Fruit fly (Drosophila melanogaster) whole organism, embryonic: ENCODE data around the gene CG13949.

Experiments used
- Awh ChIP-seq: fragments of 200-800 bp; sonication (Bioruptor generic); IDR thresholded peaks from 2 replicates; pipeline ENCODE4, ENCODE4 v1.3.6; 2022; ENCODE audit warnings: missing biosample characterization, missing genetic modification characterization
- Bgb ChIP-seq: fragments of 200-800 bp; sonication (Bioruptor generic); IDR thresholded peaks from 2 replicates; pipeline ENCODE4 v1.3.6; 2022; ENCODE audit warnings: missing biosample characterization, missing genetic modification characterization; ENCODE audit not compliant: partially characterized antibody
- CG10959 ChIP-seq: fragments of 200-800 bp; sonication (Bioruptor generic); IDR thresholded peaks from 2 replicates; pipeline ENCODE4 v1.3.6; 2022; ENCODE audit warnings: missing biosample characterization, missing genetic modification characterization
- CG10979 ChIP-seq: fragments of 200-800 bp; sonication (Bioruptor generic); optimal IDR thresholded peaks from 2 replicates; lab custom pipeline; 2018; ENCODE audit warnings: missing biosample characterization, mild to moderate bottlenecking, missing genetic modification characterization, moderate library complexity
- CG11456 ChIP-seq: fragments of 200-800 bp; sonication (Bioruptor generic); IDR thresholded peaks from 3 replicates; pipeline ENCODE4 v1.3.6; 2022; ENCODE audit warnings: missing biosample characterization, missing genetic modification characterization
- CG11696 ChIP-seq: fragments of 200-800 bp; sonication (Bioruptor generic); IDR thresholded peaks from 2 replicates; pipeline ENCODE4 v1.3.6; 2022; ENCODE audit warnings: missing biosample characterization, missing genetic modification characterization
- CG12744 ChIP-seq: fragments of 200-800 bp; sonication (Bioruptor generic); optimal IDR thresholded peaks from 2 replicates; lab custom pipeline; 2016; ENCODE audit warnings: missing biosample characterization, missing genetic modification characterization
- CG13894 ChIP-seq: fragments of 200-800 bp; sonication (Bioruptor generic); optimal IDR thresholded peaks from 3 replicates; lab custom pipeline; 2018; ENCODE audit warnings: missing biosample characterization, mild to moderate bottlenecking, missing genetic modification characterization, moderate library complexity
- CG16779 ChIP-seq: fragments of 200-800 bp; sonication (Bioruptor generic); IDR thresholded peaks from 2 replicates; pipeline ENCODE4 v1.3.6; 2022; ENCODE audit warnings: missing biosample characterization, missing genetic modification characterization
- CG17568 ChIP-seq: fragments of 200-800 bp; sonication (Bioruptor generic); optimal IDR thresholded peaks from 2 replicates; lab custom pipeline; 2018; ENCODE audit warnings: missing biosample characterization, mild to moderate bottlenecking, missing genetic modification characterization, moderate library complexity
- CG32767 ChIP-seq: fragments of 200-800 bp; sonication (Bioruptor generic); IDR thresholded peaks from 2 replicates; pipeline ENCODE4 v1.3.6; 2022; ENCODE audit warnings: missing biosample characterization, missing genetic modification characterization
- CG33557 ChIP-seq: fragments of 200-800 bp; sonication (Bioruptor generic); optimal IDR thresholded peaks from 2 replicates; lab custom pipeline; 2019; ENCODE audit warnings: missing biosample characterization, mild to moderate bottlenecking, missing genetic modification characterization, moderate library complexity
- CG3847 ChIP-seq: fragments of 200-800 bp; sonication (Bioruptor generic); IDR thresholded peaks from 2 replicates; pipeline ENCODE4 v1.3.6; 2022; ENCODE audit warnings: missing biosample characterization, missing genetic modification characterization
- CG4328 ChIP-seq: fragments of 200-800 bp; sonication (Bioruptor generic); optimal IDR thresholded peaks from 3 replicates; lab custom pipeline; 2017; ENCODE audit warnings: missing biosample characterization, missing genetic modification reagents, missing genetic modification characterization
- CG4617 ChIP-seq: fragments of 200-800 bp; sonication (Bioruptor generic); optimal IDR thresholded peaks from 3 replicates; lab custom pipeline; 2016; ENCODE audit warnings: missing biosample characterization, missing genetic modification characterization, borderline replicate concordance
- CG6683 ChIP-seq: fragments of 200-800 bp; sonication (Bioruptor generic); optimal IDR thresholded peaks from 2 replicates; lab custom pipeline; 2017; ENCODE audit warnings: missing biosample characterization, mild to moderate bottlenecking, missing genetic modification characterization, missing genetic modification reagents
- CG6765 ChIP-seq: fragments of 200-800 bp; sonication (Bioruptor generic); optimal IDR thresholded peaks from 3 replicates; lab custom pipeline; 2017; ENCODE audit warnings: missing biosample characterization, mild to moderate bottlenecking, missing genetic modification characterization
- CG7556 ChIP-seq: fragments of 200-800 bp; sonication (Bioruptor generic); optimal IDR thresholded peaks from 2 replicates; lab custom pipeline; 2017; ENCODE audit warnings: missing biosample characterization, mild to moderate bottlenecking, missing genetic modification characterization
- CG8388 ChIP-seq: fragments of 200-800 bp; sonication (Bioruptor generic); optimal IDR thresholded peaks from 2 replicates; lab custom pipeline; 2019; ENCODE audit warnings: missing biosample characterization, mild to moderate bottlenecking, missing genetic modification characterization, moderate library complexity
- CkIIα-i1 ChIP-seq: fragments of 200-800 bp; sonication (Bioruptor generic); IDR thresholded peaks from 2 replicates; pipeline ENCODE4 v1.3.6; 2022; ENCODE audit warnings: missing biosample characterization, missing genetic modification characterization
- Dll ChIP-seq: fragments of 200-800 bp; sonication (Bioruptor generic); IDR thresholded peaks from 4 replicates; pipeline ENCODE4 v1.3.6; 2022; ENCODE audit warnings: missing biosample characterization, missing genetic modification characterization; ENCODE audit not compliant: partially characterized antibody
- Fer2 ChIP-seq: fragments of 200-800 bp; sonication (Bioruptor generic); optimal IDR thresholded peaks from 2 replicates; lab custom pipeline; 2018; ENCODE audit warnings: missing biosample characterization, mild to moderate bottlenecking, missing genetic modification characterization, moderate library complexity
- Gsc ChIP-seq: fragments of 200-800 bp; sonication (Bioruptor generic); IDR thresholded peaks from 2 replicates; pipeline ENCODE4 v1.3.6; 2022; ENCODE audit warnings: missing biosample characterization, missing genetic modification characterization
- HHEX ChIP-seq: fragments of 200-800 bp; sonication (Bioruptor generic); optimal IDR thresholded peaks from 3 replicates; lab custom pipeline; 2017; ENCODE audit warnings: missing biosample characterization, mild to moderate bottlenecking, missing genetic modification characterization, missing genetic modification reagents
- Hand ChIP-seq: fragments of 200-800 bp; sonication (Bioruptor generic); optimal IDR thresholded peaks from 2 replicates; lab custom pipeline; 2017; ENCODE audit warnings: mild to moderate bottlenecking, missing biosample characterization, missing genetic modification reagents, missing genetic modification characterization
- Hey ChIP-seq: fragments of 200-800 bp; sonication (Bioruptor generic); optimal IDR thresholded peaks from 3 replicates; lab custom pipeline; 2018; ENCODE audit warnings: missing biosample characterization, mild to moderate bottlenecking, missing genetic modification characterization
- Hr39 ChIP-seq: fragments of >200 bp; optimal IDR thresholded peaks from 2 replicates; lab custom pipeline; 2017
- Med ChIP-seq: fragments of 200-800 bp; sonication (Bioruptor generic); peaks from one replicate; lab custom pipeline; 2016; ENCODE audit warnings: missing biosample characterization, missing genetic modification characterization, mild to moderate bottlenecking, inconsistent platforms, moderate library complexity
- Pdp1 ChIP-seq, 2 experiments: fragments of 200-800 bp; sonication (Bioruptor generic); optimal IDR thresholded peaks; 3 replicates each; lab custom pipeline; 2016; ENCODE audit warnings: missing biosample characterization in 2 of 2, missing genetic modification characterization in 2 of 2, mild to moderate bottlenecking in 1 of 2, moderate library complexity in 1 of 2
- Six4 ChIP-seq: fragments of 200-800 bp; sonication (Bioruptor generic); optimal IDR thresholded peaks from 2 replicates; lab custom pipeline; 2016; ENCODE audit warnings: missing biosample characterization, missing genetic modification characterization
- Sry-β ChIP-seq: fragments of 200-800 bp; sonication (Bioruptor generic); optimal IDR thresholded peaks from 2 replicates; lab custom pipeline; 2018; ENCODE audit warnings: missing biosample characterization, mild to moderate bottlenecking, missing genetic modification characterization, moderate library complexity
- Usf ChIP-seq: fragments of 200-800 bp; sonication (Bioruptor generic); optimal IDR thresholded peaks from 2 replicates; lab custom pipeline; 2017; ENCODE audit warnings: missing genotype, missing biosample characterization, missing genetic modification characterization
- Vsx1 ChIP-seq: fragments of 200-800 bp; sonication (Bioruptor generic); optimal IDR thresholded peaks from 2 replicates; lab custom pipeline; 2017; ENCODE audit warnings: missing biosample characterization, mild to moderate bottlenecking, missing genetic modification characterization, missing genetic modification reagents
- ap ChIP-seq: fragments of 200-800 bp; sonication (Bioruptor generic); IDR thresholded peaks from 2 replicates; pipeline ENCODE4 v1.3.6; 2022; ENCODE audit warnings: missing biosample characterization, missing genetic modification characterization
- bbx ChIP-seq: fragments of 200-800 bp; sonication (Bioruptor generic); IDR thresholded peaks from 2 replicates; pipeline ENCODE4 v1.3.6; 2022; ENCODE audit warnings: missing biosample characterization, missing genetic modification characterization; ENCODE audit not compliant: partially characterized antibody
- bowl ChIP-seq: fragments of 200-800 bp; sonication (Bioruptor generic); IDR thresholded peaks from 2 replicates; pipeline ENCODE4 v1.3.6; 2022; ENCODE audit warnings: missing biosample characterization, missing genetic modification characterization
- cg ChIP-seq: fragments of 200-800 bp; sonication (Bioruptor generic); optimal IDR thresholded peaks from 3 replicates; lab custom pipeline; 2019; ENCODE audit warnings: missing biosample characterization, mild to moderate bottlenecking, missing genetic modification characterization, moderate library complexity
- ewg ChIP-seq: fragments of 200-800 bp; sonication (Bioruptor generic); optimal IDR thresholded peaks from 3 replicates; lab custom pipeline; 2017; ENCODE audit warnings: mild to moderate bottlenecking, missing biosample characterization, missing genetic modification reagents, missing genetic modification characterization
- fd3F ChIP-seq: fragments of 200-800 bp; sonication (Bioruptor generic); optimal IDR thresholded peaks from 2 replicates; lab custom pipeline; 2018; ENCODE audit warnings: missing biosample characterization, mild to moderate bottlenecking, missing genetic modification characterization, moderate library complexity
- fd64A ChIP-seq: fragments of 200-800 bp; sonication (Bioruptor generic); optimal IDR thresholded peaks from 3 replicates; lab custom pipeline; 2018; ENCODE audit warnings: missing biosample characterization, mild to moderate bottlenecking, missing genetic modification characterization
- ftz-f1 ChIP-seq: fragments of 200-800 bp; sonication (Bioruptor generic); optimal IDR thresholded peaks from 2 replicates; lab custom pipeline; 2016; ENCODE audit warnings: missing biosample characterization, missing genetic modification characterization
- hth ChIP-seq: fragments of >200 bp; optimal IDR thresholded peaks from 2 replicates; lab custom pipeline; 2017; ENCODE audit warnings: inconsistent platforms
- kni ChIP-seq: fragments of 200-800 bp; sonication (Bioruptor generic); optimal IDR thresholded peaks from 3 replicates; lab custom pipeline; 2017; ENCODE audit warnings: mild to moderate bottlenecking, missing biosample characterization, missing genetic modification reagents, missing genetic modification characterization
- maf-S ChIP-seq: fragments of 200-800 bp; sonication (Bioruptor generic); optimal IDR thresholded peaks from 2 replicates; lab custom pipeline; 2016; ENCODE audit warnings: missing biosample characterization, missing genetic modification characterization
- nau ChIP-seq: fragments of 200-800 bp; sonication (Bioruptor generic); optimal IDR thresholded peaks from 3 replicates; lab custom pipeline; 2017; ENCODE audit warnings: missing biosample characterization, mild to moderate bottlenecking, missing genetic modification characterization, missing genetic modification reagents
- org-1 ChIP-seq: fragments of 200-800 bp; sonication (Bioruptor generic); optimal IDR thresholded peaks from 2 replicates; lab custom pipeline; 2017; ENCODE audit warnings: missing biosample characterization, missing genetic modification characterization
- pita ChIP-seq: fragments of 200-800 bp; sonication (Bioruptor generic); optimal IDR thresholded peaks from 2 replicates; lab custom pipeline; 2017; ENCODE audit warnings: missing biosample characterization, mild to moderate bottlenecking, missing genetic modification characterization
- repo ChIP-seq: fragments of 200-800 bp; sonication (Bioruptor generic); optimal IDR thresholded peaks from 2 replicates; lab custom pipeline; 2016; ENCODE audit warnings: missing biosample characterization, missing genetic modification characterization
- vnd ChIP-seq: fragments of 200-800 bp; sonication (Bioruptor generic); IDR thresholded peaks from 3 replicates; pipeline ENCODE4 v1.3.6; 2022; ENCODE audit warnings: missing biosample characterization, missing genetic modification characterization; ENCODE audit not compliant: partially characterized antibody

The CG13949 gene

dm6 chr2L:845341-846004, 9.7 kb upstream of the CG13949 start (continued):
- TF ChIP-seq Dll (GFP tag; lab: Robert Waterston, UW) (no peak), CG11456 (GFP tag; lab: Robert Waterston, UW) (peak; percentile 92), CG7556 (GFP tag; lab: Kevin White, UChicago) (peak; percentile 82), Hr39 (lab: Kevin White, UChicago) (no peak), vnd (no peak), Gsc (GFP tag; lab: Robert Waterston, UW) (peak; percentile 63), Bgb (GFP tag; lab: Robert Waterston, UW) (no peak), CG6683 (GFP tag; lab: Kevin White, UChicago) (peak; percentile 65), cg (GFP tag; lab: Kevin White, UChicago) (no peak), org-1 (GFP tag; lab: Kevin White, UChicago) (peak; percentile 81), Vsx1 (GFP tag; lab: Kevin White, UChicago) (peak; percentile 66), CG10979 (tag; lab: Kevin White, UChicago) (peak; percentile 74), CG32767 (GFP tag; lab: Robert Waterston, UW) (peak; percentile 83), fd3F (GFP tag; lab: Kevin White, UChicago) (peak; percentile 83), maf-S (peak; percentile 74), Hand (peak; percentile 79), Med (GFP tag; lab: Kevin White, UChicago) (peak; percentile 99), CG3847 (GFP tag; lab: Robert Waterston, UW) (peak; percentile 83), CG11696 (GFP tag; lab: Robert Waterston, UW) (peak; percentile 75), hth (lab: Kevin White, UChicago) (no peak), Usf (GFP tag; lab: Kevin White, UChicago) (peak; percentile 33), CG17568 (GFP tag; lab: Kevin White, UChicago) (peak; percentile 84), pita (GFP tag; lab: Kevin White, UChicago) (no peak), Awh (GFP tag; lab: Robert Waterston, UW) (peak; percentile 87), kni (GFP tag; lab: Kevin White, UChicago) (no peak), nau (GFP tag; lab: Kevin White, UChicago) (peak; percentile 90), ap (GFP tag; lab: Robert Waterston, UW) (peak; percentile 92), ewg (GFP tag; lab: Kevin White, UChicago) (peak; percentile 74), HHEX (GFP tag; lab: Kevin White, UChicago) (peak; percentile 90), CG4328 (GFP tag; lab: Kevin White, UChicago) (peak; percentile 73), Six4 (peak; percentile 80), Pdp1 (GFP tag; optimal IDR thresholded peaks at IDR 0.05; lab: Kevin White, UChicago) (peak; percentile 79 to 87), Fer2 (peak; percentile 65), bbx (GFP tag; lab: Robert Waterston, UW) (no peak), Sry-β (no peak), CG33557 (no peak), CG4617 (GFP tag; lab: Kevin White, UChicago) (peak; percentile 38), Hey (tag; lab: Kevin White, UChicago) (peak; percentile 65), CG13894 (tag; lab: Kevin White, UChicago) (peak; percentile 48), repo (peak; percentile 80), bowl (GFP tag; lab: Robert Waterston, UW) (peak; percentile 66; the same call in 1 of the 2 replicates), CG6765 (peak; percentile 83), ftz-f1 (peak; percentile 24), fd64A (peak; percentile 63), CG16779 (peak; percentile 87), CG8388 (GFP tag; lab: Kevin White, UChicago) (peak; percentile 73), CG12744 (GFP tag; lab: Kevin White, UChicago) (peak; percentile 78), CkIIα-i1 (0 out of 2 replicates have a peak, but pooled peaks have one; percentile 33), CG10959 (GFP tag; lab: Robert Waterston, UW) (peak; percentile 53; the same call in 1 of the 2 replicates)
